Worm (Caenorhabditis elegans): Measurements from ENCODE around the gene T16G12.13.

- TF ChIP-seq lag-1 (GFP tag; IDR thresholded peaks at IDR 0.05) (no peak), sea-2 (GFP tag; IDR thresholded peaks at IDR 0.05) (no peak), nfya-1 (tag; optimal IDR thresholded peaks at IDR 0.05; ENCODE audit: borderline replicate concordance, insufficient read depth) (no peak), rcor-1 (GFP tag; IDR thresholded peaks at IDR 0.05) (no peak), lin-35 (GFP tag; optimal IDR thresholded peaks at IDR 0.05) (no peak), Y79H2A.3 (GFP tag; conservative IDR thresholded peaks at IDR 0.05) (no peak)
Measured at ce11 chrIII:10085103-10085502, 24.4 kb downstream of the T16G12.13 start, which contains the start of gene T16H12.13.

Measured in whole organism, young adult.